Worm (Caenorhabditis elegans): ENCODE data around the gene fbxa-143.

Gene fbxa-143

DNA sequence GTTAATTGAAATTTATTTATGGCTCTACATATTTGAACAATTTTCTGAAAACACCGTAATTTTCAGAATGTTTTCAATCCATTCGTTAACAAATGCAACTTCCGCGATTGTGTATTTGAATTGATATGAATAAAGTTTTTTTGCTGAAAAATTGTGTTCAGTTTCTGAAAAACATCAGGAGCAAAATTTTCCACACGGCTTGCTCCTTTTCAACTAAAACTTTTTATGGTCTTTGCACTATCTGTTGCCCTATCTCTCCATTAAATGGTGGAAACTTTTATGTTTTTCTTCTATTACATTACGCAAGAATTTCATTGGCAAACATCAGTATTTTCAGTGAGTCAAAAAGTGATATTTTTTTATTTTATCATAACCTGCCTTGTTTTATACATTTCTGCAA is 21.5 kb upstream of the fbxa-143 start, which contains the start of gene F10A3.4:
TSS of gene F10A3.4 (plus strand) at position 301 of the 400 bp plus-strand sequence.
- no peak for TF ChIP-seq him-1 (tag; optimal IDR thresholded peaks at IDR 0.05)
- no peak for TF ChIP-seq W03F9.2 (tag; optimal IDR thresholded peaks at IDR 0.05)

DNA sequence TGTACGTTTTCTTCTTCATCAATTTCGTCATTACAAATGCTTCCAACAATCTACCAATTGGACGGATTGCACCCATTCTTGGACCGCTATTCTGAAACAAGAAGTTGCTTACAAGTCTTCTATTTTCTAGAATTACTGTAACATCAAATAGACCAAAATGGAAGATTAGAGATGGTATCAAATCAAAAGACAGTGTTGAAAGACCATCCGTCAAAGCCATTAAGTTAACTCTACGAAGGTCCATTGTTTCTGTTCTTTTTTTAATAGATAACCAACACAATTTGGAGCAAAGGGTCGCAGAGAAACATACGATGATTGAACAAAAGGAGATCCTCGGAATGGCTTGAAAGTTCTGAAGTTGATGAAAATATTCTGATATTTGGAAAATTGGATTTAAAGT is 17.7 kb upstream of the fbxa-143 start:
- TF ChIP-seq him-1 (tag; optimal IDR thresholded peaks at IDR 0.05) (no peak), dao-5 (tag; optimal IDR thresholded peaks at IDR 0.05) (no peak), W03F9.2 (tag; optimal IDR thresholded peaks at IDR 0.05) (no peak)

DNA sequence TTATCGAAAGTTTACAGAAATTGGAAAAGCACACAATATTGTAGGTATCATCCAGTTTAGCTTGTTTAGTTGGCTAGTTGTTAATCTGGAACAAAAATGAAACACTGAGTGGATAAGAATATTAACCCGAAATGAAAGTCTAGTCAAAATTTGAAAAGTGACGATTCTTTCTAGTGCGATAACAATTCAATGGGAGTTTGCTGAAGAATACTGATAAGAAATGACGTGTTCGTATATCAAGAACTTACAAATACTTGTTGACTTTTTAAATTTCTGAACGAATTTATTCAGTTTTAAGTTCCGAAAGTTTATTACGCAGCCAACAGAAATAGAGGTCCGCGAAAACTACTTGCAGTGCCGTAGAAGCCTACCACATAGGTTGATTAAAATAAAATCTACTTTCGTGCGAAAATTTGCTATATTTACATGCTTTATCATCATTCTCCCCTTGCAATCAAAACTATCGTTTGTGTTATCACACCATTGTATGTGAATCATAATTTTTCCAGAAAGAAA is 15.8 kb upstream of the fbxa-143 start, which contains the start of gene fbxa-88:
TSS of gene fbxa-88 (minus strand) at position 51 of the 516 bp plus-strand sequence.
- no peak for TF ChIP-seq W03F9.2 (tag; optimal IDR thresholded peaks at IDR 0.05)
- TF ChIP-seq dao-5 (tag; optimal IDR thresholded peaks at IDR 0.05) = no peak
- no peak for TF ChIP-seq him-1 (tag; optimal IDR thresholded peaks at IDR 0.05)

DNA sequence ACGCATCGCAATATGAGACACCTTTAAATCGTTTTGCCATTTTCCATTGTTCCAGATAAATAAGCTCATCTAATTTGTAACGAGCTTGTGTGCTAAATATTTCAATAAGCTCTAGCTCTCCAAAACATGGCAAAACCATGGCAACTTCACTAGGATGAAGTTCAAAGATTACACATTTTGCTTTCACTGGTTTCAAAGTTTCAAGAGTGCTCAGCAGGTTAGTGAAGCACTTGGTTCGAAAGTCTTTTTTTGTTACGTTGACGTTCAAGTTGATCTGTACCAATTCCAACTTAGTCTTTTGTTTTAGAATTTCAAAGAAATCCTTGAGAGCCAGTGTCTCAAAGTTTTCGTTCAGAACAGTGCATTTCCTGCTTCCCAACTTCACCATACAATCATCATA is 15.1 kb upstream of the fbxa-143 start, which contains the start of gene fbxa-18:
TSS of gene fbxa-18 (plus strand) at position 301 of the 400 bp plus-strand sequence.
- TF ChIP-seq him-1 (tag; optimal IDR thresholded peaks at IDR 0.05) (no peak), dao-5 (tag; optimal IDR thresholded peaks at IDR 0.05) (no peak), W03F9.2 (tag; optimal IDR thresholded peaks at IDR 0.05) (no peak)

DNA sequence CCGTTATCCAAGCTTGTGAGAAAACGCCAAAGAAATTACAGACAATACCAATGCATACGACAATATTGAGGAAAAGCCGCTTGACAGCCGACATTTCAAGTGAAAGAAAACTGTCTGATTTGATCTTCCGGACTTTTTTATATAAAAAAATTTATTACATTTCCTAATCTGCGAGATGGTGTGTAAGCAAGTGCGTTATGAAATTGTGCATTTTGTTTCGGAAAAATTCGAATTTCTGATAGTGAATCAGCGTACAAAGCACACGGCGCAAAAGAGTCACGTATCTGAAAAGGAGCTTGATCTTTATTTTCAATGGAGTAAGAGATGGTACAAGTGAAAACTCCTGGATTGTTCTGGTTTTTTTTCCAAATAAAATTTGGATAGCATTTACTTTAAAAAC is 13.8 kb upstream of the fbxa-143 start, which contains the start of gene clc-32:
TSS of gene clc-32 (minus strand) at position 101 of the 400 bp plus-strand sequence.
- TF ChIP-seq W03F9.2 (tag; optimal IDR thresholded peaks at IDR 0.05) = no peak
- TF ChIP-seq him-1 (tag; optimal IDR thresholded peaks at IDR 0.05) = no peak
- no peak for TF ChIP-seq dao-5 (tag; optimal IDR thresholded peaks at IDR 0.05)

DNA sequence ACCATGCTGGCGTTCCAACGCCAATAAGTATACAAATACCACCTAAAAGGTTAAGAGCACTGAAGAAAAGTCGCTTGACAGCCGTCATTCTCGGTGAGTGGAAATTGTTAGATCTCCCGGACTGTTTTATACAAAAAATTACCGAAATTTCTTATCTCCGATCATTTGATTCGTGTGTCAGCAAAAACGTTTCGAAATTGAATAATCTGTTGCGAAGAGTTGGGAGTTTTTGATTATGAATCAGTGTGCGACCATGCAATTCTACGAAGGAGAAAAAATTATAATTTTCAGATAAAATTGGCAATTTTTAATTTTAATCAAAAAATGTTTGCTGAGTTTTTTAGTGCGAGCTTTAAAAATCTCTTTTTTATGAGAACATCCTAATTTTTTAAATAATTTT is 12.2 kb upstream of the fbxa-143 start, which contains the start of gene clc-11:
TSS of gene clc-11 (minus strand) at position 101 of the 400 bp plus-strand sequence.
- TF ChIP-seq dao-5 (tag; optimal IDR thresholded peaks at IDR 0.05) (no peak), W03F9.2 (tag; optimal IDR thresholded peaks at IDR 0.05) (no peak), him-1 (tag; optimal IDR thresholded peaks at IDR 0.05) (no peak)

DNA sequence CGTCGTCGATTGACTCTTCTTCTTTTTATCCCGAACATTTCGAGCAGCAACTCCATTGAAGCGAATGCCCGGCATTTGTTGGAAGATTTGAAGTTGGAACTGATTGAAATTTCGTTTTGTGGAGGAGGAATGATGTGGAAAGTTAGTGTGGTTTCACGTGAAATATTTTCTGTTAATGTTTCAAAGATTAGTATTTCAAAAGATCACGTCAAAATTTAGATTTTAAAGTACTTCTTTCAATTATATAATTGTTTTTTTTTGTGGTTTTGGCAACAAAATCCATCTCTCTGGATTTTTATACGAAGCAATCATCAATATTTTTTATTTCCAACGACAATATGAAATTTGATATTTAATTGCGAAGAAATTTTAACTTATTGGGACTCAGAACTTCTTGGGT is 9.7 kb upstream of the fbxa-143 start, which contains the start of gene F44G3.7:
TSS of gene F44G3.7 (minus strand) at position 101 of the 400 bp plus-strand sequence.
- no peak for TF ChIP-seq W03F9.2 (tag; optimal IDR thresholded peaks at IDR 0.05)
- no peak for TF ChIP-seq him-1 (tag; optimal IDR thresholded peaks at IDR 0.05)
- no peak for TF ChIP-seq dao-5 (tag; optimal IDR thresholded peaks at IDR 0.05)

DNA sequence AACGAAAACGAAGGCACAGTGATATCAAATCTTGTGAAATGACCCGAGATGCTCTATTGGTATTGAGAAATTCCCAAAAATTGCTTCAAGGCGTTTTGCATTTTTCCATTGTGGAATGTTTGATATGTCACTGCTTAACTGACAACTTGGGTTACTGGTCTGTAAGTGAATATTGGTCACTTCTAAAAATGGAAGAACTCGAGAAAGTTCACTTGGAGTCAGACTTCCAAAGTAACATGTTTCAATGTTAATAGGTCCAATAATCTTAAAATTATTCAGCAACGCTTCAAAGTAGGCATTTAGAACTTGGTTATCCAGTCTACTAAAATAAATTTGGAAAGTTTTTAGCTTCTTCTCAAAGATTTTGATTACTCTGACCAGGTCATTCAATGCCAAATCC is 5.4 kb upstream of the fbxa-143 start, which contains the start of gene fbxa-144:
TSS of gene fbxa-144 (minus strand) at position 101 of the 400 bp plus-strand sequence.
- TF ChIP-seq him-1 (tag; optimal IDR thresholded peaks at IDR 0.05) (no peak), W03F9.2 (tag; optimal IDR thresholded peaks at IDR 0.05) (no peak)

DNA sequence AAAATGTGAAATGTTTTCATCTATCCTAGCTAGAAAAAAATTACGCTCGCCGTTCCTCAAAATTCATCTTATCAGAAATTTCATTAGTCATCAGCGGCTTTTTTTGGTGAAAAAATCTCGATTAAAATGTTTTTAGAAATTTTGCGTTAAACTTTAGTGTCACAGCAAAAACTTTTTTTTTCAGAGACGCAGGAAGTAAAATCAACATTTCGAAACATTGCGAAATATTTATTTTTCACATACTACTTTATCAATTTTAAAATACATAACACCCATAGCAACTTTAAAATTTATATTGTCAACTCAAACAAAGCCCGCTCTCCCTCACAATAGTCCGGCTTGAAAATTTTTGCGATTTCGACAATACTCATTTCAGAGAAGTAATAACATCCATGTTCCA is 4.9 kb upstream of the fbxa-143 start:
- TF ChIP-seq him-1 (tag; optimal IDR thresholded peaks at IDR 0.05) (no peak), dao-5 (tag; optimal IDR thresholded peaks at IDR 0.05) (no peak)

DNA sequence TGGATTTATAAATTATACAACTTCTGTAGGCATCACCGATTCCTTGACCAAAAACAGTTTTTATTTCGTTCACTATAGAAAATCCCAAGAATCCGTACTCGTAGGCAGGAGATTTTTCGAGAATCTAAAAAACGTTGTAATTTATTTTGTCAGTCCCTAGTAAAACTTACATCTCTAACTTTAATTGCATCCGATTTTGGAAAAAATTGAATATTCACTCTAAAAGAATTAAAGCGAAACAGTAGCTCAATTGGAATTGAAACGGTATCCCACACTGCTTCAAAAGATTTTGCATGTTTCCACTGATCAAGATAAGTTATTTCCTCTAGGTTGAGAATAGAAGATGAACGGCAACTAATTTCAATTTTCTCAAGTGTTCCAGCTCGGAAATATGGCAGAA is 3.9 kb upstream of the fbxa-143 start, which contains the start of gene fbxa-142:
TSS of gene fbxa-142 (minus strand) at position 101 of the 400 bp plus-strand sequence.
- TF ChIP-seq W03F9.2 (tag; optimal IDR thresholded peaks at IDR 0.05) (no peak), him-1 (tag; optimal IDR thresholded peaks at IDR 0.05) (no peak), dao-5 (tag; optimal IDR thresholded peaks at IDR 0.05) (no peak)

DNA sequence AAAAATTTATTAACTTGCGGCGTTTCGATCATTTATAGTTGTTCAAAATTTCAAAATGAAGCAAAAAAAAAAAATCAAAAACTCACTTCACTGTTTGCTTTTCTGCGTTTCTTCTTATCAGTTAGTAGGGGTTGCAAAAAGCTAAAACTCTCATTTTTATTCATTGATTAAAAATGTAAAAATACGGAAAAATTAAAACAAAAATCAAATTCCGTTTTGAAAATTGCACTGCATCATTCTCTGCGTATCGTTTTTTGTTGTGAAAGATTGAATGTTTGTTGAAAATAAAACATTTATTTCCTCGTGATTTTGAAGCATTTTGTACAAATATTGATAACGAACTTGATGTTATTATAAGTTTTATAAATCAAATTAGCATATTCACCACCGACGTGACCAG is 1.8 kb upstream of the fbxa-143 start:
- TF ChIP-seq W03F9.2 (tag; optimal IDR thresholded peaks at IDR 0.05) (no peak), him-1 (tag; optimal IDR thresholded peaks at IDR 0.05) (no peak)

DNA sequence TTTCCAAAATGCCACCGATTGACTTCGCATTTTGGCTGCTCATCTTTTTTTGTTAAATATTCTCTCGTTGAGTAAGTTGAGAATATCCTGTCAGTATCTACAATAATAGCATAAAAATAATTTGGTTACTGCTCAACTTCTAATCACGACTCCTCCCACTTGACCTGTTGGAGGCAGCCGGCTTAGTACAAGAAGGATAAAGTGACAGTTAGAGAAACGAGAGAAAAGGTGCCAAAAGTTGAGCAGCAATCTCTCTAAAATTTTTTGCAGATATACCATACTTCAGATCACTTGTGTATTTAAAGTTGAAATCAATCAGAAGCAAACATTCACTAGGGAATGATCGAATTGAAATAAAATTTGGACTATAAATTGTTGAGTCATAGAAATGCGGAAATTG is 2.6 kb downstream of the fbxa-143 start, which contains the start of gene nhr-111:
TSS of gene nhr-111 (minus strand) at position 101 of the 400 bp plus-strand sequence.
- TF ChIP-seq him-1 (tag; optimal IDR thresholded peaks at IDR 0.05) (no peak), dao-5 (tag; optimal IDR thresholded peaks at IDR 0.05) (no peak), W03F9.2 (tag; optimal IDR thresholded peaks at IDR 0.05) (no peak)

DNA sequence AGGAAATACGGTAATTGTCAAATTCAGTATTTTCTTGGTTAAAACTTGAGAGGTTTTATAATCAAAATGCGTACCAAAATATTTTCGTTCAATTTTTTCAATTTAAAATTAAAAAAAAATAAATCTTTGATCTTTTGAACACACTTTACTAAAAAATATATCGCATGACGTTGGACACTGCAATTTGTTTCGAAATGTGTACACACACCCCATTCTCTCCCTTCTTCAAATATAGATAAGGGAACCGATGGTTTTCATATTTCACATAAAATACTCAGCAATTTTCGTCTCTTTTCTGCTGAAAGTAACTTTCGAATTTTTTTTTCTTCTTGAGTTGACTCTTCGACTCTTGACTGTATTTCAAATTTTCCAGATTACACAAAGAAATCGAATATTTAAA is 5.8 kb downstream of the fbxa-143 start:
- TF ChIP-seq dao-5 (tag; optimal IDR thresholded peaks at IDR 0.05) = no peak
- no peak for TF ChIP-seq W03F9.2 (tag; optimal IDR thresholded peaks at IDR 0.05)
- no peak for TF ChIP-seq him-1 (tag; optimal IDR thresholded peaks at IDR 0.05)

DNA sequence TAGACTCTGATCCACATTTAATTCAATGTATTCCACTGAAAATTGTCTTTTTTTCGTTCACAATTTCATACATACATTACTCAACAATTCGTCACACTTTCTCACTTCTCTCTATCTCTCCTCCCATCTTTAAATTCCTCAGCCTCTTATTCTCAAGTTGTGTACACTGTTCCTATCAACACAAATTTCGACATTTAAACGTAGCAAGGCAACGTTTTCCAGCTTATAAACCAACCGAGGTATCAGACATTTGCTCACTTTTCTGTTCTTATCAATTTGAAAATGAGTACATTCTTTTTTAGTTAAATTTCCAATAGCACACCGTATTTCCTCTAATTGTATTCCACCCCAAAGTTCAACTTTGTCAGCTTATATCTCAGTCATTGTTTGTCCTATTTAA is 6.4 kb downstream of the fbxa-143 start, which contains the start of gene skr-3:
TSS of gene skr-3 (plus strand) at position 163 of the 400 bp plus-strand sequence.
- TF ChIP-seq him-1 (tag; optimal IDR thresholded peaks at IDR 0.05) (no peak), dao-5 (tag; optimal IDR thresholded peaks at IDR 0.05) (no peak), W03F9.2 (tag; optimal IDR thresholded peaks at IDR 0.05) (no peak)

DNA sequence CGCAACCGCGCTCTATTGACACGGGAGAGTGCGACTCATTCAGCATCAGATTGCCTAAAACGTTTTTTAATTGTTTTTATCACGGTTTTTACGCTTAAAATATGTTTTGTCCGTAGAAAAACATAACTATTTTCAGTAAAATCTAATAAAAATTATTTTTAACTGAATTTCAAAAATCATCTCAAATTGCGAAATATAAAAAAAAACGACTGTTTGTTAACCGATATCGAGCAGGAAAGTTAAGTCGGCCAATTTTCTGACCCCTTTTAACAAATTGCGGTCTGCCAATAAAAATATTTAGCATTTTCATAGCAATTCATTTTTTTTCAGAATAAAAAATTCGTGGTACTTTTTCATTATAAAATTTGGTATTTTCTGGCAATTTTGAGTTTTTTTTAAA is 6.8 kb downstream of the fbxa-143 start:
- TF ChIP-seq W03F9.2 (tag; optimal IDR thresholded peaks at IDR 0.05) = no peak
- TF ChIP-seq dao-5 (tag; optimal IDR thresholded peaks at IDR 0.05) = no peak
- TF ChIP-seq him-1 (tag; optimal IDR thresholded peaks at IDR 0.05) = no peak
